Fruit fly (Drosophila melanogaster) whole organism, embryonic: Measurements from ENCODE around the gene CG33203.

ENCODE experiments used
- Atf-2 ChIP-seq: fragments of 200-800 bp; sonication (Bioruptor generic); optimal IDR thresholded peaks from 2 replicates; lab custom pipeline; 2016; ENCODE audit warnings: missing biosample characterization, missing genetic modification characterization
- Awh ChIP-seq: fragments of 200-800 bp; sonication (Bioruptor generic); IDR thresholded peaks from 2 replicates; pipeline ENCODE4, ENCODE4 v1.3.6; 2022; ENCODE audit warnings: missing biosample characterization, missing genetic modification characterization
- CG10431 ChIP-seq: fragments of 200-800 bp; sonication (Bioruptor generic); optimal IDR thresholded peaks from 3 replicates; lab custom pipeline; 2018; ENCODE audit warnings: missing biosample characterization, mild to moderate bottlenecking, missing genetic modification characterization
- CG10462 ChIP-seq: fragments of 200-800 bp; sonication (Bioruptor generic); optimal IDR thresholded peaks from 2 replicates; lab custom pipeline; 2016; ENCODE audit warnings: missing biosample characterization, missing genetic modification characterization
- CG10565 ChIP-seq: fragments of 200-800 bp; sonication (Bioruptor generic); optimal IDR thresholded peaks from 3 replicates; lab custom pipeline; 2016; ENCODE audit warnings: missing biosample characterization, mild to moderate bottlenecking, missing genetic modification characterization
- CG12104 ChIP-seq: fragments of 200-800 bp; sonication (Bioruptor generic); optimal IDR thresholded peaks from 3 replicates; lab custom pipeline; 2016; ENCODE audit warnings: missing biosample characterization, missing genetic modification characterization
- CG12769 ChIP-seq: fragments of 200-800 bp; sonication (Bioruptor generic); optimal IDR thresholded peaks from 2 replicates; lab custom pipeline; 2019; ENCODE audit warnings: missing biosample characterization, mild to moderate bottlenecking, missing genetic modification characterization, moderate library complexity
- CG15479 ChIP-seq: fragments of 200-800 bp; sonication (Bioruptor generic); optimal IDR thresholded peaks from 3 replicates; lab custom pipeline; 2019; ENCODE audit warnings: missing biosample characterization, mild to moderate bottlenecking, missing genetic modification characterization, moderate library complexity
- CG15696 ChIP-seq: fragments of 200-800 bp; sonication (Bioruptor generic); optimal IDR thresholded peaks from 2 replicates; lab custom pipeline; 2019; ENCODE audit warnings: missing biosample characterization, mild to moderate bottlenecking, missing genetic modification characterization, moderate library complexity
- CG17612 ChIP-seq: fragments of 200-800 bp; sonication (Bioruptor generic); IDR thresholded peaks from 2 replicates; pipeline ENCODE4 v1.3.6; 2022; ENCODE audit warnings: missing biosample characterization, missing genetic modification characterization
- CG18011 ChIP-seq: fragments of 200-800 bp; sonication (Bioruptor generic); optimal IDR thresholded peaks from 2 replicates; lab custom pipeline; 2017; ENCODE audit warnings: missing biosample characterization, missing genetic modification characterization, mild to moderate bottlenecking, moderate library complexity, missing genotype
- CG18619 ChIP-seq: fragments of 200-800 bp; sonication (Bioruptor generic); optimal IDR thresholded peaks from 3 replicates; lab custom pipeline; 2017; ENCODE audit warnings: missing biosample characterization, mild to moderate bottlenecking, missing genetic modification characterization
- CG18764 ChIP-seq: fragments of 200-800 bp; sonication (Bioruptor generic); optimal IDR thresholded peaks from 3 replicates; lab custom pipeline; 2016; ENCODE audit warnings: missing biosample characterization, missing genetic modification characterization
- CG2116 ChIP-seq: fragments of 200-800 bp; sonication (Bioruptor generic); optimal IDR thresholded peaks from 3 replicates; lab custom pipeline; 2018; ENCODE audit warnings: missing biosample characterization, mild to moderate bottlenecking, missing genetic modification characterization
- CG2712 ChIP-seq: fragments of 200-800 bp; optimal IDR thresholded peaks from 3 replicates; lab custom pipeline; 2019; ENCODE audit warnings: missing biosample characterization, mild to moderate bottlenecking, missing genetic modification characterization, moderate library complexity
- CG31441 ChIP-seq: fragments of 200-800 bp; sonication (Bioruptor generic); IDR thresholded peaks from 2 replicates; pipeline ENCODE4 v1.3.6; 2022; ENCODE audit warnings: missing biosample characterization, missing genetic modification characterization
- CG3407 ChIP-seq: fragments of 200-800 bp; sonication (Bioruptor generic); optimal IDR thresholded peaks from 2 replicates; lab custom pipeline; 2018; ENCODE audit warnings: missing biosample characterization, mild to moderate bottlenecking, missing genetic modification characterization
- CG3838 ChIP-seq: fragments of 200-800 bp; sonication (Bioruptor generic); optimal IDR thresholded peaks from 3 replicates; lab custom pipeline; 2016; ENCODE audit warnings: missing biosample characterization, missing genetic modification characterization
- CG5245 ChIP-seq: fragments of 200-800 bp; sonication (Bioruptor generic); optimal IDR thresholded peaks from 3 replicates; lab custom pipeline; 2016; ENCODE audit warnings: missing biosample characterization, missing genetic modification characterization
- CG6683 ChIP-seq: fragments of 200-800 bp; sonication (Bioruptor generic); optimal IDR thresholded peaks from 2 replicates; lab custom pipeline; 2017; ENCODE audit warnings: missing biosample characterization, mild to moderate bottlenecking, missing genetic modification characterization, missing genetic modification reagents
- CG6854 ChIP-seq: fragments of 200-800 bp; sonication (Bioruptor generic); optimal IDR thresholded peaks from 3 replicates; lab custom pipeline; 2017; ENCODE audit warnings: missing biosample characterization, mild to moderate bottlenecking, missing genetic modification characterization
- CG7786 ChIP-seq: fragments of 200-800 bp; sonication (Bioruptor generic); optimal IDR thresholded peaks from 2 replicates; lab custom pipeline; 2016; ENCODE audit warnings: missing biosample characterization, missing genetic modification characterization
- CG9437 ChIP-seq: fragments of 200-800 bp; sonication (Bioruptor generic); optimal IDR thresholded peaks from 2 replicates; lab custom pipeline; 2018; ENCODE audit warnings: missing biosample characterization, mild to moderate bottlenecking, missing genetic modification characterization
- CG9817 ChIP-seq: fragments of 200-800 bp; sonication (Bioruptor generic); optimal IDR thresholded peaks from 2 replicates; lab custom pipeline; 2018; ENCODE audit warnings: missing biosample characterization, mild to moderate bottlenecking, missing genetic modification characterization, moderate library complexity
- D19A ChIP-seq: fragments of 200-800 bp; optimal IDR thresholded peaks from 3 replicates; lab custom pipeline; 2019; ENCODE audit warnings: missing biosample characterization, mild to moderate bottlenecking, missing genetic modification characterization, moderate library complexity
- D19B ChIP-seq: fragments of 200-800 bp; sonication (Bioruptor generic); optimal IDR thresholded peaks from 2 replicates; lab custom pipeline; 2017; ENCODE audit warnings: missing biosample characterization, mild to moderate bottlenecking, missing genetic modification characterization
- Dref ChIP-seq: fragments of 200-800 bp; sonication (Bioruptor generic); IDR thresholded peaks from 2 replicates; pipeline ENCODE4 v1.3.6; 2022; ENCODE audit warnings: missing biosample characterization, missing genetic modification characterization
- HLH54F ChIP-seq: fragments of 200-800 bp; sonication (Bioruptor generic); optimal IDR thresholded peaks from 3 replicates; lab custom pipeline; 2016; ENCODE audit warnings: missing biosample characterization, missing genetic modification characterization
- Kr ChIP-seq: fragments of 200-800 bp; sonication (Bioruptor generic); optimal IDR thresholded peaks from 2 replicates; lab custom pipeline; 2017; ENCODE audit warnings: missing biosample characterization, mild to moderate bottlenecking, missing genetic modification characterization
- Optix ChIP-seq: fragments of 200-800 bp; sonication (Bioruptor generic); IDR thresholded peaks from 3 replicates; pipeline ENCODE4 v1.3.6; 2022; ENCODE audit warnings: missing biosample characterization, missing genetic modification characterization
- Sox100B ChIP-seq: fragments of 200-800 bp; sonication (Bioruptor generic); optimal IDR thresholded peaks from 3 replicates; lab custom pipeline; 2018; ENCODE audit warnings: missing biosample characterization, mild to moderate bottlenecking, missing genetic modification characterization
- ac ChIP-seq: fragments of 200-800 bp; sonication (Bioruptor generic); optimal IDR thresholded peaks from 3 replicates; lab custom pipeline; 2017; ENCODE audit warnings: missing biosample characterization, mild to moderate bottlenecking, missing genetic modification characterization
- bcd ChIP-seq: fragments of 200-800 bp; sonication (Bioruptor generic); optimal IDR thresholded peaks from 2 replicates; lab custom pipeline; 2017; ENCODE audit warnings: missing biosample characterization, mild to moderate bottlenecking, missing genetic modification characterization
- chif ChIP-seq, 2 experiments: fragments of 200-800 bp; sonication (Bioruptor generic); optimal IDR thresholded peaks; 3 replicates each; lab custom pipeline; 2016; ENCODE audit warnings: missing biosample characterization in 2 of 2, missing genetic modification characterization in 2 of 2
- chinmo ChIP-seq: fragments of 200-800 bp; sonication (Bioruptor generic); IDR thresholded peaks from 4 replicates; pipeline ENCODE4 v1.3.6; 2022; ENCODE audit warnings: missing biosample characterization, missing genetic modification characterization; ENCODE audit not compliant: partially characterized antibody
- danr ChIP-seq: fragments of 200-800 bp; sonication (Bioruptor generic); IDR thresholded peaks from 2 replicates; pipeline ENCODE4 v1.3.6; 2022; ENCODE audit warnings: missing biosample characterization, missing genetic modification characterization
- esg ChIP-seq: fragments of 200-800 bp; sonication (Bioruptor generic); conservative IDR thresholded peaks from 2 replicates; pipeline ENCODE4 v1.3.6; 2022; ENCODE audit warnings: missing biosample characterization, missing genetic modification characterization
- ewg ChIP-seq: fragments of 200-800 bp; sonication (Bioruptor generic); optimal IDR thresholded peaks from 3 replicates; lab custom pipeline; 2017; ENCODE audit warnings: mild to moderate bottlenecking, missing biosample characterization, missing genetic modification reagents, missing genetic modification characterization
- grau ChIP-seq: fragments of 200-800 bp; optimal IDR thresholded peaks from 3 replicates; lab custom pipeline; 2019; ENCODE audit warnings: missing biosample characterization, mild to moderate bottlenecking, missing genetic modification characterization, moderate library complexity
- hkb ChIP-seq, 2 experiments: fragments of 200-800 bp in 1 of 2; fragments of >200 bp in 1 of 2; sonication (Bioruptor generic) in 1 of 2; IDR thresholded peaks in 1 of 2; optimal IDR thresholded peaks in 1 of 2; 2 replicates each; pipeline versions ENCODE4 v1.3.6 to Lab custom; 2017 to 2022; ENCODE audit warnings: missing biosample characterization in 1 of 2, missing genetic modification characterization in 1 of 2
- pan ChIP-seq, 4 experiments: fragments of >200 bp in 3 of 4; fragments of 200-800 bp in 1 of 4; sonication (Bioruptor generic) in 1 of 4; optimal IDR thresholded peaks in 3 of 4; IDR thresholded peaks in 1 of 4; 2 replicates each; pipeline versions ENCODE4 v1.3.6 to Lab custom; 2017 to 2022; ENCODE audit warnings: missing biosample characterization in 2 of 4, missing genetic modification characterization in 2 of 4, mixed read lengths in 1 of 4
- pum ChIP-seq: fragments of 200-800 bp; sonication (Bioruptor generic); optimal IDR thresholded peaks from 2 replicates; lab custom pipeline; 2016; ENCODE audit warnings: missing biosample characterization, missing genetic modification characterization
- row ChIP-seq: fragments of 200-800 bp; sonication (Bioruptor generic); IDR thresholded peaks from 3 replicates; pipeline ENCODE4 v1.3.6; 2022; ENCODE audit warnings: missing biosample characterization, missing genetic modification characterization
- sim ChIP-seq: fragments of 200-800 bp; sonication (Bioruptor generic); IDR thresholded peaks from 2 replicates; pipeline ENCODE4 v1.3.6; 2022; ENCODE audit warnings: missing biosample characterization, missing genetic modification characterization
- sob ChIP-seq: fragments of 200-800 bp; sonication (Bioruptor generic); IDR thresholded peaks from 2 replicates; pipeline ENCODE4 v1.3.6; 2022; ENCODE audit warnings: missing biosample characterization, missing genetic modification characterization
- trem ChIP-seq: fragments of 200-800 bp; optimal IDR thresholded peaks from 3 replicates; lab custom pipeline; 2019; ENCODE audit warnings: missing biosample characterization, mild to moderate bottlenecking, missing genetic modification characterization, moderate library complexity
- trh ChIP-seq: fragments of 200-800 bp; sonication (Bioruptor generic); optimal IDR thresholded peaks from 2 replicates; lab custom pipeline; 2016; ENCODE audit warnings: missing biosample characterization, missing genetic modification characterization
- vvl ChIP-seq: fragments of 200-800 bp; sonication (Bioruptor generic); IDR thresholded peaks from 2 replicates; pipeline ENCODE4 v1.3.6; 2022; ENCODE audit warnings: missing biosample characterization, missing genetic modification characterization

Gene CG33203

dm6 chr3R:28858241-28858647 lies 29.3 kb downstream of the CG33203 start (continued):
- TF ChIP-seq danr (GFP tag; lab: Robert Waterston, UW) (no peak), CG15696 (tag; lab: Kevin White, UChicago) (no peak), CG18619 (GFP tag; lab: Kevin White, UChicago) (no peak), trem (tag; lab: Kevin White, UChicago) (no peak), ac (GFP tag; lab: Kevin White, UChicago) (no peak), CG5245 (GFP tag; lab: Kevin White, UChicago) (no peak), trh (no peak), CG3838 (GFP tag; lab: Kevin White, UChicago) (no peak), CG6854 (GFP tag; lab: Kevin White, UChicago) (no peak), D19B (GFP tag; lab: Kevin White, UChicago) (no peak), CG9437 (GFP tag; lab: Kevin White, UChicago) (no peak), Awh (GFP tag; lab: Robert Waterston, UW) (no peak), CG12104 (GFP tag; lab: Kevin White, UChicago) (no peak), CG17612 (GFP tag; lab: Robert Waterston, UW) (no peak), pan (optimal IDR thresholded peaks at IDR 0.05; lab: Kevin White, UChicago) (no peak), pan (GFP tag; optimal IDR thresholded peaks at IDR 0.05 in 1 of 2, IDR thresholded peaks at IDR 0.05 in 1 of 2) (no peak), ewg (GFP tag; lab: Kevin White, UChicago) (peak; percentile 27), HLH54F (GFP tag; lab: Kevin White, UChicago) (no peak), CG18011 (GFP tag; lab: Kevin White, UChicago) (no peak), CG15479 (peak; percentile 58), esg (no peak), CG10431 (GFP tag; lab: Kevin White, UChicago) (no peak), vvl (GFP tag; lab: Robert Waterston, UW) (no peak), CG2116 (GFP tag; lab: Kevin White, UChicago) (peak; percentile 26), CG6683 (GFP tag; lab: Kevin White, UChicago) (no peak), chinmo (GFP tag; lab: Robert Waterston, UW) (peak; percentile 84; the same call in 3 of the 4 replicates), Optix (no peak), Kr (peak; percentile 71), Dref (GFP tag; lab: Robert Waterston, UW) (no peak)

dm6 chr3R:28857287-28858024 lies 30.1 kb downstream of the CG33203 start:
- TF ChIP-seq bcd (GFP tag; lab: Kevin White, UChicago): peak; percentile 6
- TF ChIP-seq Sox100B (GFP tag; lab: Kevin White, UChicago): peak; percentile 14
- peak; percentile 25; the same call in 1 of the 2 replicates for TF ChIP-seq CG31441 (GFP tag; lab: Robert Waterston, UW)
- TF ChIP-seq CG10565 (GFP tag; lab: Kevin White, UChicago): no peak
- TF ChIP-seq CG3407 (GFP tag; lab: Kevin White, UChicago): peak; percentile 15
- peak; percentile 46 for TF ChIP-seq grau (tag; lab: Kevin White, UChicago)
- TF ChIP-seq Atf-2: no peak
- TF ChIP-seq sim (GFP tag; lab: Robert Waterston, UW): 0 out of 2 replicates have a peak, but pooled peaks have one; percentile 32
- no peak for TF ChIP-seq CG10462
- TF ChIP-seq pum (GFP tag; lab: Kevin White, UChicago): peak; percentile 34
- peak; percentile 18 to 63 for TF ChIP-seq chif (GFP tag; optimal IDR thresholded peaks at IDR 0.05; lab: Kevin White, UChicago)
- peak; percentile 69 for TF ChIP-seq row (GFP tag; lab: Robert Waterston, UW)
- peak; percentile 47; the same call in 1 of the 2 replicates for TF ChIP-seq sob (GFP tag; lab: Robert Waterston, UW)
- TF ChIP-seq CG18764: no peak
- TF ChIP-seq CG7786 (GFP tag; lab: Kevin White, UChicago): peak; percentile 28
- peak; percentile 33; the same call in 1 of the 2 replicates for TF ChIP-seq esg
- TF ChIP-seq hkb (optimal IDR thresholded peaks at IDR 0.05; lab: Kevin White, UChicago): no peak
- TF ChIP-seq hkb (GFP tag; IDR thresholded peaks at IDR 0.05; lab: Robert Waterston, UW): peak; percentile 40; the same call in 1 of the 2 replicates
- peak; percentile 33 for TF ChIP-seq D19A (tag; lab: Kevin White, UChicago)
- no peak for TF ChIP-seq CG9817 (tag; lab: Kevin White, UChicago)
- peak; percentile 59 for TF ChIP-seq CG2712 (tag; lab: Kevin White, UChicago)
- TF ChIP-seq CG12769 (tag; lab: Kevin White, UChicago): peak; percentile 56
